Fruit fly (Drosophila melanogaster) S2 (cell line): ENCODE measurements around the gene CG33093.

ENCODE experiments used
- CG8478 ChIP-seq: fragments of >200 bp; optimal IDR thresholded peaks from 2 replicates; lab custom pipeline; 2018
- CTCF ChIP-seq, 2 experiments: fragments of >200 bp; optimal IDR thresholded peaks; 2 replicates each; lab custom pipeline; 2018

dm6 chr3R:22557100-22557741 is 25.5 kb upstream of the CG33093 start:
- no peak for TF ChIP-seq CTCF (optimal IDR thresholded peaks at IDR 0.05; lab: Kevin White, UChicago)
- TF ChIP-seq CG8478 (lab: Kevin White, UChicago) = no peak
